Fruit fly (Drosophila melanogaster) whole organism: Measurements from ENCODE around the gene Ms.

Source experiments
- CG8478 ChIP-seq: fragments of >200 bp; optimal IDR thresholded peaks from 2 replicates; lab custom pipeline; 2018; ENCODE audit warnings: inconsistent platforms
- EcR ChIP-seq, 2 experiments: fragments of >200 bp; optimal IDR thresholded peaks; 2 replicates each; lab custom pipeline; 2017; ENCODE audit warnings: missing biosample characterization in 2 of 2, missing genetic modification characterization in 2 of 2, missing genetic modification reagents in 2 of 2
- pan ChIP-seq: fragments of >200 bp; optimal IDR thresholded peaks from 2 replicates; lab custom pipeline; 2017
- usp ChIP-seq: fragments of >200 bp; optimal IDR thresholded peaks from 2 replicates; lab custom pipeline; 2017; ENCODE audit warnings: missing biosample characterization, missing genetic modification characterization, mixed read lengths

DNA sequence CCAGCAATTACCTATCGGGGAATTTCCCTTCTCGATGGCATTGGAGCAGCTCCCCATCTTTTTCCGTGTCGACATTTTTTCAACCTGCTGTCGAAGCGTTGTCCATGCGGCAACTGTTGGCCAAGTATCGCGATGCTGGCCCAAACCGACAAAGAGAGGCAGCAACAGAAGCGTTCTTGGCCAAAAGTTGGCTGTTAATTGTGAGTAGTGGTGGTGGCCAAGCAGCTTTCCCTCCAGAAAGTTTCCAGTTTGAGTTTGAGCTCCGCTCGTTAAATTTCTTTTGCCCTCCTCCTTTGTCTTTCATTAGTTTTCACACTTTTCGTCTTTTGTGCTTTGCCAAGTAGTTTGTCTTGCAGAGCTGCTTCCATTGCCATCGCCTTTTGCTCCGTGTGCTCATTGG lies 31.3 kb downstream of the Ms start, which contains the start of gene CG17782:
- TF ChIP-seq CG8478 (lab: Kevin White, UChicago) (no peak), EcR (GFP tag; optimal IDR thresholded peaks at IDR 0.05; lab: Kevin White, UChicago) (no peak), pan (lab: Kevin White, UChicago) (no peak), usp (GFP tag; lab: Kevin White, UChicago) (no peak)
